Fruit fly (Drosophila melanogaster): ENCODE measurements around the gene CG14837.

Gene CG14837

DNA sequence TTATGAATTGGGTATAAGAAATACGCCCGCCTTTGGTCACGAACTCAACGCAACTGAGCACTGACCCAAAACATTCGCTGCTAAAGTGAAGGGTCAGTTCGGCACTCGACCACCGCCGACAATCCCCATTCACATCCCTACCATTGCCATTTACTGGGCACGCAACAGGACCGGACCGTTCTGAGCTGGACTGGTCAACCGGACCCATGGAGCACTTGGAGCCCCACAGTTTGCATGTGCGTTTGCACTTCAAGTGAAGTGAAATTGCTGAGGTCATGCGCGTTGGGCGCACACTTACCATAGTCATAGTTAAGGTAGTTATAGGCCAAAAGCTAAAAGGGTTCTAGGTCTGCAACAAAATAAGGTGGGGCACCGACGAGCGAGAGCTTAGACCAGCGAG, at the start of gene CG14837:
Gene CG14837, minus strand, starts transcription at position 101 of the 400 bp plus-strand sequence.
- no peak for TF ChIP-seq CG17801 (GFP tag; optimal IDR thresholded peaks at IDR 0.05; ENCODE audit: partially characterized antibody)

- no peak for TF ChIP-seq CG17801 (GFP tag; optimal IDR thresholded peaks at IDR 0.05; ENCODE audit: partially characterized antibody)
These were observed 46.6 kb upstream of the CG14837 start for dm6 chr3L:7606336-7607001.

DNA sequence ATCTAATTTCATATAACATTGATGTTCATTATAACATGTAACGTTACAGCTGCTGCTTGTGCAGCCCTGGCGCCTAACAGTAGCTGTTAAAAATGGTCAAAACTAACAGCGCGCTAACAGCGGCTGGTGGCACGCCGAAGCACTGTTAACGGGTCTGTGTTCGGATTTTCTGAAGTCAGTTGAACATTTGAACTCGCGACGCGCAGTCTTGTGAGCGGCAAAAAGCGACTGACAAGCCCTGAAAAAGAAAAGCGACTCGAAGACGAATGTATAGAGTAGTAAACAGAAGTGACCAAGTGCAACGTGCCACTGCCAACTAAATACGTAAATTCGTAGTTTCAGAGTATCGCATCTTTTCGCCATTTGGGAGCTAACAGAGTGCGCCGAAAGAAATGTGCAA, 45.0 kb upstream of the CG14837 start:
- no peak for TF ChIP-seq CG17801 (GFP tag; optimal IDR thresholded peaks at IDR 0.05; ENCODE audit: partially characterized antibody)

- TF ChIP-seq CG17801 (GFP tag; optimal IDR thresholded peaks at IDR 0.05; ENCODE audit: partially characterized antibody), result no peak
These were observed 43.6 kb upstream of the CG14837 start for dm6 chr3L:7603397-7603796.

dm6 chr3L:7601122-7601841, 41.4 kb upstream of the CG14837 start:
- TF ChIP-seq CG17801 (GFP tag; optimal IDR thresholded peaks at IDR 0.05; ENCODE audit: partially characterized antibody), result no peak

DNA sequence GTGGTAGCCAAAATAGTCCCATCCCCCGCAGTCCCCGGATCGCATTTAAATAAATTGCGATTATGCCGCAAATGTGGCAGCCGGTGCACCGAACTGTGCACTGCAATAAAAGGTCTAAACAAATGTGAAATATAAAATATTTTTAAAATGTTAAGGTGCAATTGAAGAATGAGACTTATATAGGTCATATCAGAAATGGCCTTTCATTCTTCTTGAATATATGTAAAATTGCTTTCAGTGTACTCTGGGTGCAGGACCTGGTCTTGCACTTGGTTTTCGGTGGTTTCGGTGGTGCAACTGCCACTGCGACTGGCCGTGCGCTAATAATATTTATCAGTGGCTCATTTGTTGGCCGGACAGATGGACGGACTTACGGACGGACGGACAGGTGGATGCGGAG, 38.5 kb upstream of the CG14837 start:
- TF ChIP-seq CG17801 (GFP tag; optimal IDR thresholded peaks at IDR 0.05; ENCODE audit: partially characterized antibody), result no peak

dm6 chr3L:7592791-7593190, 33.0 kb upstream of the CG14837 start, which contains the start of gene Pura:
Gene Pura (plus strand): TSS chr3L:7593091.
- TF ChIP-seq CG17801 (GFP tag; optimal IDR thresholded peaks at IDR 0.05; ENCODE audit: partially characterized antibody), result no peak

dm6 chr3L:7592113-7592752, 32.4 kb upstream of the CG14837 start:
- peak; percentile 84 for TF ChIP-seq CG17801 (GFP tag; optimal IDR thresholded peaks at IDR 0.05; ENCODE audit: partially characterized antibody)

- no peak for TF ChIP-seq CG17801 (GFP tag; optimal IDR thresholded peaks at IDR 0.05; ENCODE audit: partially characterized antibody)
These were observed 31.1 kb upstream of the CG14837 start, which contains the start of gene t-Grip84 for dm6 chr3L:7590898-7591297. Gene t-Grip84 (minus strand): TSS chr3L:7590998.

DNA sequence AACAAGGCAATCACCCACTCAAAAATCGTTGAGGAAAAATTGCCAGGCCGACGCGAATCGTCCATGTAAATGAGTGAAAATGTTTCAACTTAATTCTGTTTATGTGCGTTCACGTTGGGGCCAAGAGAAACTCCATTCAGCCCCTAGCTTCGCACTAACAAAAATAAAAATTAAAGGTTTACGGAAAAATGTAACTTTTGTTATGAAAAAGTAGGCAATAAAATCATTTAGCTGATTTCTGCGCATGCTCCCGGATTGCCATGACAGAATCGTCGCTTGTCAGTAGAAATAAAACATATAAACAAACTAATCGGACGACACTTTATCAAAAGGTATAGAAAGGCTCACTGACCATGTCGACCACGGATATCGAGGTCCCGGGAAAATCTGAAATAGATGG, 23.3 kb upstream of the CG14837 start, which contains the start of gene mmm:
Gene mmm, plus strand, starts transcription at position 301 of the 400 bp plus-strand sequence.
- no peak for TF ChIP-seq CG17801 (GFP tag; optimal IDR thresholded peaks at IDR 0.05; ENCODE audit: partially characterized antibody)

- TF ChIP-seq CG17801 (GFP tag; optimal IDR thresholded peaks at IDR 0.05; ENCODE audit: partially characterized antibody), result no peak
These were observed 13.1 kb upstream of the CG14837 start for dm6 chr3L:7572948-7573347.

DNA sequence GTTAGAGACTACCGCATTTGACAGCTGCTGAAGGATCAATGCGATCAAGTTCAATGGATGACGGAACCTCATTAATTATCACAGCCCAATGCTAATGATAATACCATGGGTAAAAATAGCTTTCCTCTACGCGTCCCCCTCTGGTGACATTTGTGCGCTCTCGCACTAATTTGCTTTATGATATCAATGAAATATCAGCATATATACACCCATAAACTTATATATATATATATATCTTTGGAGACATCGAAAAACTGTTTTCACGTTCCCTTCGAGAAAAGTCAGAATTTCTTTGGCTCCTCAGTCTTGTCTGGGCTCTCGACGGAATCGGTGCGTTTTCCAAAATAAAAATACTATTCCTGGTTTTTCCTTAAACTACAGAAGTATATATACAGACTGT, 2.5 kb upstream of the CG14837 start, which contains the start of gene frac:
Gene frac, plus strand, starts transcription at position 301 of the 400 bp plus-strand sequence.
- no peak for TF ChIP-seq CG17801 (GFP tag; optimal IDR thresholded peaks at IDR 0.05; ENCODE audit: partially characterized antibody)

dm6 chr3L:7560580-7560979, 743 bp upstream of the CG14837 start:
- TF ChIP-seq CG17801 (GFP tag; optimal IDR thresholded peaks at IDR 0.05; ENCODE audit: partially characterized antibody), result no peak

dm6 chr3L:7553062-7553461, 6.8 kb downstream of the CG14837 start:
- no peak for TF ChIP-seq CG17801 (GFP tag; optimal IDR thresholded peaks at IDR 0.05; ENCODE audit: partially characterized antibody)

DNA sequence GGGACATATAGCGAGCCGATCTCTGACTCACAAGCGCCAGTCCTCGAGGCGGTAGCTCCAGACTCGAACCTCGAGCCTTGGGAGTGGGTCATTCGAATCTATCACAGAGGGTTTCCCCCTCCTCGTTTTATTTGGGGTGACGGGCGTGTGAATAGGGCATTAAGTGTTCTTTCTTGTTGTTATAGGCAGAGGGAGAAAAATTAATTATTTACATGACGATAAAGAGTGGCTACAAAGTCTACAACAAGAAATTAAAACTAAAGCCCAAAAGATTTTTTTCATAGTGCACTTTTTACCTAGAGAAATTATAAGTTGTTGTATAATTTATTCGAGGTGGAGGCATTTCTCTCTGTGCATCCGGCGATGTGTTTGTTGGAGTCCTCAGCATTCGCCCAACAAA, 7.4 kb downstream of the CG14837 start:
- TF ChIP-seq CG17801 (GFP tag; optimal IDR thresholded peaks at IDR 0.05; ENCODE audit: partially characterized antibody), result no peak

- TF ChIP-seq CG17801 (GFP tag; optimal IDR thresholded peaks at IDR 0.05; ENCODE audit: partially characterized antibody), result no peak
These were observed 9.6 kb downstream of the CG14837 start for dm6 chr3L:7550225-7550624.

All from ovary, adult (tissue).